Worm (Caenorhabditis elegans) whole organism, L4 larva: ENCODE results near the gene asp-4.

Experiments
- ama-1 ChIP-seq: fragments of 150-350 bp; optimal IDR thresholded peaks from 2 replicates; lab custom pipeline; 2014; ENCODE audit warnings: inconsistent platforms, mixed read lengths
- daf-8 ChIP-seq: fragments of 200-800 bp; sonication (Bioruptor generic); IDR thresholded peaks from 2 replicates; pipeline ENCODE4 v1.3.6; 2022; ENCODE audit warnings: missing genetic modification characterization, missing compliant biosample characterization
- nhr-237 ChIP-seq: sonication (generic microtip); optimal IDR thresholded peaks from 2 replicates; lab custom pipeline; 2017; ENCODE audit warnings: missing biosample characterization, missing genetic modification characterization
- spr-3 ChIP-seq: fragments of 200-800 bp; sonication (Bioruptor generic); optimal IDR thresholded peaks from 2 replicates; lab custom pipeline; 2018; ENCODE audit warnings: mild to moderate bottlenecking, missing genetic modification characterization, missing compliant biosample characterization

DNA sequence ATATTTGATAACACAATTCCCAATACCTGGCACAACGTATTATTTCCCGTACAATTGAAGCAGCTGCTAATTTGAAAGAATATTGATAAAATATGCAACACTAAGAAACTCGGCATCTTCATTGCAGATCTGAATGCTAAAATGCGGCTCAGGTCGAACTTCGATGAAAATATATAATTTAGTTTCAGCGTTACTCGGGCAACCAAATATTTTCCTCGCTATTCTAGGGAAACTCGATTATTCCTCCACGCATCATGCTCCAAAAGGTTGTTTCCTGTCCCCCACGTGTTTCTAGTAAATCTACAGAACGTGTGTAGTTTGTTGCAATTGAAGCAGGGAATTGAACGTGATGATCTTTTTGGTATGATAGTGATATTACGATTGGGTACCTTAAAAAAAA lies 27.8 kb upstream of the asp-4 start:
- TF ChIP-seq ama-1 (no peak), spr-3 (no peak), nhr-237 (tag; lab: Kevin White, UChicago) (no peak), daf-8 (GFP tag; lab: Robert Waterston, UW) (no peak)
